Fruit fly (Drosophila melanogaster) whole organism, pupa: ENCODE results near the gene Hem.

ENCODE experiments used
- CG10348 ChIP-seq: fragments of 200-800 bp; sonication (Bioruptor generic); IDR thresholded peaks from 2 replicates; pipeline ENCODE4 v1.3.6; 2022; ENCODE audit warnings: missing biosample characterization, missing genetic modification characterization
- CG12605 ChIP-seq: fragments of 200-800 bp; sonication (Bioruptor generic); IDR thresholded peaks from 2 replicates; pipeline ENCODE4 v1.3.6; 2022; ENCODE audit warnings: missing biosample characterization, missing genetic modification characterization
- CG13204 ChIP-seq: fragments of 200-800 bp; sonication (Bioruptor generic); optimal IDR thresholded peaks from 2 replicates; lab custom pipeline; 2018; ENCODE audit warnings: missing biosample characterization, mild to moderate bottlenecking, missing genetic modification characterization, moderate library complexity
- CG15710 ChIP-seq: fragments of 200-800 bp; sonication (Bioruptor generic); optimal IDR thresholded peaks from 2 replicates; lab custom pipeline; 2018; ENCODE audit warnings: missing biosample characterization, mild to moderate bottlenecking, missing genetic modification characterization, moderate library complexity
- CG32121 ChIP-seq: fragments of 200-800 bp; sonication (Bioruptor generic); IDR thresholded peaks from 2 replicates; pipeline ENCODE4 v1.3.6; 2022; ENCODE audit warnings: missing biosample characterization, missing genetic modification characterization
- CG4496 ChIP-seq: fragments of 200-800 bp; sonication (Bioruptor generic); IDR thresholded peaks from 3 replicates; pipeline ENCODE4 v1.3.6; 2022; ENCODE audit warnings: missing biosample characterization, missing genetic modification characterization
- D1 ChIP-seq: fragments of 200-800 bp; sonication (Bioruptor generic); optimal IDR thresholded peaks from 2 replicates; lab custom pipeline; 2018; ENCODE audit warnings: missing biosample characterization, mild to moderate bottlenecking, missing genetic modification characterization, moderate library complexity
- EcR ChIP-seq: fragments of 200-800 bp; sonication (Bioruptor generic); optimal IDR thresholded peaks from 3 replicates; lab custom pipeline; 2019; ENCODE audit warnings: missing biosample characterization, missing genetic modification characterization, mild to moderate bottlenecking, moderate library complexity, missing genetic modification reagents
- Pif1A ChIP-seq: fragments of 200-800 bp; sonication (Bioruptor generic); optimal IDR thresholded peaks from 3 replicates; lab custom pipeline; 2016; ENCODE audit warnings: missing biosample characterization, missing genetic modification characterization
- Pif1B ChIP-seq: fragments of 200-800 bp; sonication (Bioruptor generic); optimal IDR thresholded peaks from 3 replicates; lab custom pipeline; 2016; ENCODE audit warnings: missing biosample characterization, missing genetic modification characterization
- Snoo ChIP-seq: fragments of 200-800 bp; sonication (Bioruptor generic); optimal IDR thresholded peaks from 3 replicates; lab custom pipeline; 2017; ENCODE audit warnings: missing biosample characterization, mild to moderate bottlenecking, missing genetic modification characterization, inconsistent platforms

- TF ChIP-seq Pif1A (GFP tag; lab: Kevin White, UChicago), result no peak
- TF ChIP-seq CG4496 (GFP tag; lab: Robert Waterston, UW), result no peak
- no peak for TF ChIP-seq EcR (GFP tag; lab: Kevin White, UChicago)
- TF ChIP-seq CG13204 (GFP tag; lab: Kevin White, UChicago), result no peak
- TF ChIP-seq Snoo (tag; lab: Kevin White, UChicago), result no peak
- no peak for TF ChIP-seq CG32121 (GFP tag; lab: Robert Waterston, UW)
- TF ChIP-seq CG10348, result no peak
- TF ChIP-seq D1 (tag; lab: Kevin White, UChicago), result no peak
- no peak for TF ChIP-seq Pif1B (GFP tag; lab: Kevin White, UChicago)
- no peak for TF ChIP-seq CG12605 (GFP tag; lab: Robert Waterston, UW)
- TF ChIP-seq CG15710 (tag; lab: Kevin White, UChicago), result no peak
Observed at dm6 chr3L:22275989-22276388, 12.0 kb downstream of the Hem start.
